Worm (Caenorhabditis elegans): Measurements from ENCODE around the gene clec-144.

Gene clec-144

ce11 chrII:11813895-11814369 is 18.4 kb downstream of the clec-144 start, which contains the start of gene F43G6.8:
TSS of gene F43G6.8 (minus strand) at chrII:11814092.
- TF ChIP-seq ztf-11 (tag; optimal IDR thresholded peaks at IDR 0.05): no peak
- TF ChIP-seq snpc-4 (tag; optimal IDR thresholded peaks at IDR 0.05): peak; percentile 32
- TF ChIP-seq lin-39 (tag; optimal IDR thresholded peaks at IDR 0.05): peak; percentile 11
- peak; percentile 35 for TF ChIP-seq nhr-23 (tag; optimal IDR thresholded peaks at IDR 0.05)
- no peak for TF ChIP-seq pha-4 (tag; optimal IDR thresholded peaks at IDR 0.05)
- TF ChIP-seq aly-2 (tag; optimal IDR thresholded peaks at IDR 0.05): no peak
- peak; percentile 72 for TF ChIP-seq nfya-1 (tag; optimal IDR thresholded peaks at IDR 0.05; ENCODE audit: insufficient read depth)
- TF ChIP-seq elt-2 (tag; optimal IDR thresholded peaks at IDR 0.05): peak; percentile 30
- TF ChIP-seq nhr-25 (tag; optimal IDR thresholded peaks at IDR 0.05): peak; percentile 13
- no peak for TF ChIP-seq tbx-2 (tag; optimal IDR thresholded peaks at IDR 0.05)
- peak; percentile 14 for TF ChIP-seq pqm-1 (tag; optimal IDR thresholded peaks at IDR 0.05)
- TF ChIP-seq nhr-76 (tag; optimal IDR thresholded peaks at IDR 0.05): no peak
- TF ChIP-seq nhr-11 (tag; optimal IDR thresholded peaks at IDR 0.05): peak; percentile 78
- TF ChIP-seq lin-15B (tag; optimal IDR thresholded peaks at IDR 0.05): peak; percentile 11

- TF ChIP-seq R02D3.7 (tag; optimal IDR thresholded peaks at IDR 0.05) (no peak), fkh-10 (GFP tag; optimal IDR thresholded peaks at IDR 0.05) (no peak)
Observed at ce11 chrII:11811241-11811640, 21.1 kb downstream of the clec-144 start.

DNA sequence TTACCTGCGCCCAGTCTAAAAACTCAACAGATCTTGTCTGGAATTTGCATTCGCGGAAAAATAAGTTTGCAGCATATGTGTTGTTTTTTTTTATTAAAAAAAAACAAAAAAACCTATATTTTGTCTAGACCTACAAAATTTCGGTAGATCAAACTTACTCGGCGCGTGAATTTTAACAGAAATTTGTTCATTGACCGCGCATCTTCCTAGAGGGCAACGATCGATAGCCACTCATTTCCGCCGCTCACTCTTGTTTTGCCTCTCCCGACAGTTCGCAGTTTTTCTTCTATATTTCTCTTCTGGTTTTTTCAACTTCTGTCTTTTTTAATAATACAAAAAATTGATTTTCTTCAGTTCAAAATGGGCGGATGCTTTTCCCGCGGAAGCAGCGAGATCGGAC is 21.9 kb downstream of the clec-144 start, which contains the start of gene F43G6.7:
TSS of gene F43G6.7 (plus strand) at position 355 of the 400 bp plus-strand sequence.
- no peak for TF ChIP-seq elt-1 (tag; optimal IDR thresholded peaks at IDR 0.05)
- no peak for TF ChIP-seq nhr-67 (tag; optimal IDR thresholded peaks at IDR 0.05)
- no peak for TF ChIP-seq nhr-77 (tag; optimal IDR thresholded peaks at IDR 0.05)
- no peak for TF ChIP-seq mdl-1 (tag; optimal IDR thresholded peaks at IDR 0.05)
- TF ChIP-seq nhr-237 (tag; optimal IDR thresholded peaks at IDR 0.05): no peak
- TF ChIP-seq snpc-4 (tag; optimal IDR thresholded peaks at IDR 0.05): no peak
- TF ChIP-seq ceh-28 (tag; optimal IDR thresholded peaks at IDR 0.05): no peak
- TF ChIP-seq ZK546.5 (tag; optimal IDR thresholded peaks at IDR 0.05): no peak
- no peak for TF ChIP-seq R02D3.7 (tag; optimal IDR thresholded peaks at IDR 0.05)
- TF ChIP-seq unc-39 (tag; optimal IDR thresholded peaks at IDR 0.05): no peak
- no peak for TF ChIP-seq lsy-12 (tag; optimal IDR thresholded peaks at IDR 0.05)
- no peak for TF ChIP-seq eor-1 (tag; optimal IDR thresholded peaks at IDR 0.05)
- TF ChIP-seq ceh-9 (tag; optimal IDR thresholded peaks at IDR 0.05): no peak
- no peak for TF ChIP-seq nhr-12 (tag; optimal IDR thresholded peaks at IDR 0.05)
- no peak for TF ChIP-seq pqm-1 (tag; optimal IDR thresholded peaks at IDR 0.05)

DNA sequence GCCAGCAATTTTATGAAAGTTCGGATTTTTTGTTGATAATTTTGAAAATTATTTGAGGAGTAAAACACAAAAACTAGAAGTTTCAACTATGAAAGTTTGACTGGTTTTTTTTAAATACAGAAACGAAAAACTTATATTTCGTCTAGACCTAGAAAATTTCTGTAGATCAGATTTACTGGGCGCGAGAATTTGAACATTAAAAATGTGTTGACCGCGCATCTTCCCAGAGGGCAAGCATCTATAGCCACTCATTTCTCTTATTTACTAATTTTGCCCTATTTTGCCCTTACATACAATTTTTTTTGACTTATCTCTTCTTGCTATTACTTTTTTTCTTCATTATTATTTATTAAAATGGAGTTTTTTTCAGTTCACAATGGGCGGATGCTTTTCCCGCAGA is 23.4 kb downstream of the clec-144 start, which contains the start of gene F43G6.10:
TSS of gene F43G6.10 (plus strand) at position 371 of the 400 bp plus-strand sequence.
- no peak for TF ChIP-seq nhr-77 (tag; optimal IDR thresholded peaks at IDR 0.05)
- TF ChIP-seq daf-12 (tag; optimal IDR thresholded peaks at IDR 0.05): no peak
- TF ChIP-seq elt-2 (tag; optimal IDR thresholded peaks at IDR 0.05): no peak
- TF ChIP-seq egl-27 (tag; optimal IDR thresholded peaks at IDR 0.05): no peak
- TF ChIP-seq ceh-82 (tag; optimal IDR thresholded peaks at IDR 0.05): no peak
- no peak for TF ChIP-seq nhr-12 (tag; optimal IDR thresholded peaks at IDR 0.05)
- TF ChIP-seq sea-2 (GFP tag; optimal IDR thresholded peaks at IDR 0.05): no peak
- no peak for TF ChIP-seq ceh-16 (tag; optimal IDR thresholded peaks at IDR 0.05)
- no peak for TF ChIP-seq elt-3 (tag; optimal IDR thresholded peaks at IDR 0.05)
- TF ChIP-seq tbx-2 (tag; optimal IDR thresholded peaks at IDR 0.05): no peak
- TF ChIP-seq ama-1 (optimal IDR thresholded peaks at IDR 0.05): no peak
- no peak for TF ChIP-seq eor-1 (tag; optimal IDR thresholded peaks at IDR 0.05)

- TF ChIP-seq R02D3.7 (tag; optimal IDR thresholded peaks at IDR 0.05) (no peak), ztf-4 (tag; optimal IDR thresholded peaks at IDR 0.05) (no peak), ceh-28 (tag; optimal IDR thresholded peaks at IDR 0.05) (no peak), snpc-4 (tag; optimal IDR thresholded peaks at IDR 0.05) (no peak), zag-1 (tag; optimal IDR thresholded peaks at IDR 0.05) (no peak), ceh-9 (tag; optimal IDR thresholded peaks at IDR 0.05) (no peak), mml-1 (tag; optimal IDR thresholded peaks at IDR 0.05) (no peak), ztf-11 (tag; optimal IDR thresholded peaks at IDR 0.05) (no peak), lin-15B (tag; optimal IDR thresholded peaks at IDR 0.05) (no peak), hmg-11 (tag; optimal IDR thresholded peaks at IDR 0.05) (no peak), elt-1 (tag; optimal IDR thresholded peaks at IDR 0.05) (no peak), nhr-23 (tag; optimal IDR thresholded peaks at IDR 0.05) (no peak), nhr-237 (tag; optimal IDR thresholded peaks at IDR 0.05) (no peak), nhr-76 (tag; optimal IDR thresholded peaks at IDR 0.05) (no peak), nhr-67 (tag; optimal IDR thresholded peaks at IDR 0.05) (no peak)
Observed at ce11 chrII:11806256-11806655, 26.1 kb downstream of the clec-144 start, which contains the start of gene jmjd-1.1. TSS of gene jmjd-1.1 (plus strand) at chrII:11806556.
